Worm (Caenorhabditis elegans): ENCODE results near the gene klc-1.

klc-1 gene

ce11 chrIV:11083609-11084008 lies at the start of gene klc-1:
Gene klc-1, plus strand, starts transcription at chrIV:11083735.
- TF ChIP-seq W03F9.2 (tag; optimal IDR thresholded peaks at IDR 0.05), result no peak

DNA sequence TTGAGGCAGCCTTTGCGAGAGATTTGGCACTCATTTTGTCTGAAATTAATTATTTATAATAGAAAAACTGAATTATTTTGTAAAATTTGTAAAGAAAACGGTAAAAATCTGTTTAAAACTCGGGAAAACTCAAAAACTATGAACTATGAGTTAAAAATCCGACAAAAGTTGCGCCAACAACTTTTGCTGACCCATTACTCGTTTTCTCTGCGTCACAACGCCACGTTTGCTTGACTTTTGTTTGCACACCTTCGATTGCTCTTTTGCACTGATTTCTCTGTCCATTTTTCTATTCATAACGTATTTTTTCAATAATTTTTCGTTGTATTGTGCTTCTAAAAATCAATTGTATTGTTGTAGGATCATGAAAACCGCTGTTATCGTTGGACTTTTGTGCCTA lies 47.3 kb upstream of the klc-1 start, which contains the start of gene fkb-1:
TSS of gene fkb-1 (plus strand) at position 361 of the 400 bp plus-strand sequence.
- TF ChIP-seq dao-5 (tag; optimal IDR thresholded peaks at IDR 0.05) (no peak), him-1 (tag; optimal IDR thresholded peaks at IDR 0.05) (no peak), W03F9.2 (tag; optimal IDR thresholded peaks at IDR 0.05) (peak; percentile 71)

DNA sequence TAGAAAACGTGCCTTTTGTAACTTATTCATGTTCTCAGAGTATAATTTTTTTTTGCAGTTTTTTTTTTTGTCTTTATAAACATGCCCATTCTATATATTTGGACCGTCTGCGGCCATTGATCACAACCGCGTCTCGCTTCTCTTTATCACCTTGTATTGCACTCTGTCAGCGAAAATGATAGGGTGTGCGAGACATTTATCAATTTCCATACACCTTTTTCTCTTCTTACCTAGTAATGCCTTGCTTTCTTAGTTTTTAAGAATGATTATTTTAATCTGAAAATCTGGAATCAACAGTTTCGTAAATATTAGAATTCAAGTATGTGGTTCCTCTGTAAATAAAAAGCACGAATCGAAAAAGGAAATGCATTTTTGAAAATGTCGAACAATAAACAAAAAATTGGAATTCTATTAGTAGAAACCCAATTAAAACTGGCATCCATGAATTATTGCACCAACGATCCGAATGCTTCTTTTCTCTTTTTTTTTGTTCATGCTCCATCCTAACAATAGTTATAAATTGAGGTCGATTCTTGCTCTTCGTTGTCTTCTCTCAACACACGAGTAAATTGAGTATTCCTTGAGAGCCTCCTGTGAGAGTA lies 46.3 kb upstream of the klc-1 start:
- no peak for TF ChIP-seq W03F9.2 (tag; optimal IDR thresholded peaks at IDR 0.05)
- TF ChIP-seq dao-5 (tag; optimal IDR thresholded peaks at IDR 0.05), result no peak
- no peak for TF ChIP-seq him-1 (tag; optimal IDR thresholded peaks at IDR 0.05)

DNA sequence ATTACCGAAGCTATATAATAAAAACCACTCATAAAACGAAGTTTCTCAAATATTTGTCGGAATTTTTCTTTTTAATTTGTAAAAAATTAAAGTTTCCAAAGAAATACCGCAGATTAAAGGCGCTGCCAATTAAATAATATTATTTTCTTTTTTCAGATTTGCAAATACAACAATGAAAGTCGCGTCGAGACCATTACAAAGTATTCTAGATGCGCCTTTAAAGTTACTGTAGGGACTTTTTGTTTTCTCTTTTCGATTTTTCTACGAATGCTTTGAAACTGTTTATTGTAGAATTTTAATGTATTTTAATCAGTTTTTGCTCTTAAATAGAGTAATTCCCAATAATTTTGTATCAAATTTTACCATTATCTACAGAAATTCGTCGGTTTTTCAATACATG lies 45.3 kb upstream of the klc-1 start:
- no peak for TF ChIP-seq him-1 (tag; optimal IDR thresholded peaks at IDR 0.05)
- TF ChIP-seq W03F9.2 (tag; optimal IDR thresholded peaks at IDR 0.05), result no peak

- TF ChIP-seq W03F9.2 (tag; optimal IDR thresholded peaks at IDR 0.05) (no peak), him-1 (tag; optimal IDR thresholded peaks at IDR 0.05) (no peak), dao-5 (tag; optimal IDR thresholded peaks at IDR 0.05) (no peak)
Observed at ce11 chrIV:11038618-11038664, 45.1 kb upstream of the klc-1 start, which contains the start of gene kdin-1. Gene kdin-1, plus strand, starts transcription at chrIV:11038655.

ce11 chrIV:11038665-11039064 lies 44.9 kb upstream of the klc-1 start:
- TF ChIP-seq him-1 (tag; optimal IDR thresholded peaks at IDR 0.05) (no peak), dao-5 (tag; optimal IDR thresholded peaks at IDR 0.05) (no peak), W03F9.2 (tag; optimal IDR thresholded peaks at IDR 0.05) (no peak)

DNA sequence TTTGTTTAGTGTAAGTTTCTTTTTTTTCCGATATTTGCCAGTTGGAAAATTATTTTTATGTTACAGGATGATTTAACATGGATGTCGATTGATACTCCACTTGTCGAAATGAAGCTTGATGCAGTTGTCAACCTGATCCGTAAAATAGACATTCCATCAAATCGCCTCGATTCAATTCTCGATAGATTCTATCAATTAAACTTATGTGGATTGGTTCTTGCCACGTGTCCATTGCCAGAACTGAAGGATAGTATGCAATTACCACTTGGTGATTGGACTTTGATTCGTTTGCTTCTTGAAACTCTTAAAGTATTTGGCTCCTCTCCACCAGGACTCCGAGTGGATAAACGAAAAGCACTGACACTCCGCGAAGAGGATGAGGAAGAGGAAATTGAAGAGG lies 39.2 kb upstream of the klc-1 start:
- TF ChIP-seq W03F9.2 (tag; optimal IDR thresholded peaks at IDR 0.05), result no peak
- no peak for TF ChIP-seq dao-5 (tag; optimal IDR thresholded peaks at IDR 0.05)
- TF ChIP-seq him-1 (tag; optimal IDR thresholded peaks at IDR 0.05), result no peak

DNA sequence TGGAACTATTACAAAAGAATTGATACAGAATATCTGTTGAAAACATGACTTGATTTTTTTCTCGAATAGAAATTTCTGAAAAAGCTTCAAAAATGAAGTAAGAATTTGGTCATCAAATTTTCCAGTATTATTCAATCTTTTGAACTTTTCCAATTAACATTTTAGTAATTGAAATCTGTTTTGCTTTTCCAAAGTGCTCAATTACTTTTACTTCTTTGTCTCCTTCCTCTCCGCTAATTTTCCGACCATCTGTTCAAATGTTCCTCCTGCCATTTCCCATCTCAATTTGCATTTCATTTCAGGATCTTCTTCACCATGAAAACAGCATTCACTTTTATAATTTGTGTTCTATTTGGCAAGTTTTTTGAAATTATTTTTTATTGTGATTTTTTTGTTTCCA lies 34.7 kb upstream of the klc-1 start, which contains the start of gene F36H1.11:
TSS of gene F36H1.11 (plus strand) at position 301 of the 400 bp plus-strand sequence.
- no peak for TF ChIP-seq him-1 (tag; optimal IDR thresholded peaks at IDR 0.05)
- TF ChIP-seq dao-5 (tag; optimal IDR thresholded peaks at IDR 0.05), result no peak
- TF ChIP-seq W03F9.2 (tag; optimal IDR thresholded peaks at IDR 0.05), result no peak

ce11 chrIV:11049806-11050205 lies 33.7 kb upstream of the klc-1 start, which contains the start of gene F36H1.3:
Gene F36H1.3, plus strand, starts transcription at chrIV:11050128.
- TF ChIP-seq him-1 (tag; optimal IDR thresholded peaks at IDR 0.05) (no peak), dao-5 (tag; optimal IDR thresholded peaks at IDR 0.05) (no peak), W03F9.2 (tag; optimal IDR thresholded peaks at IDR 0.05) (no peak)

- TF ChIP-seq W03F9.2 (tag; optimal IDR thresholded peaks at IDR 0.05) (no peak), dao-5 (tag; optimal IDR thresholded peaks at IDR 0.05) (no peak), him-1 (tag; optimal IDR thresholded peaks at IDR 0.05) (no peak)
Observed at ce11 chrIV:11051963-11052362, 31.6 kb upstream of the klc-1 start.

- TF ChIP-seq dao-5 (tag; optimal IDR thresholded peaks at IDR 0.05), result no peak
- no peak for TF ChIP-seq him-1 (tag; optimal IDR thresholded peaks at IDR 0.05)
- TF ChIP-seq W03F9.2 (tag; optimal IDR thresholded peaks at IDR 0.05), result no peak
Observed at ce11 chrIV:11053652-11054317, 29.8 kb upstream of the klc-1 start, which contains the start of the genes F36H1.12 and lin-3. Gene F36H1.12, minus strand, starts transcription at chrIV:11053702. Gene lin-3, plus strand, starts transcription at chrIV:11054308.

- no peak for TF ChIP-seq dao-5 (tag; optimal IDR thresholded peaks at IDR 0.05)
- no peak for TF ChIP-seq him-1 (tag; optimal IDR thresholded peaks at IDR 0.05)
- TF ChIP-seq W03F9.2 (tag; optimal IDR thresholded peaks at IDR 0.05), result no peak
Observed at ce11 chrIV:11062984-11063613, 20.4 kb upstream of the klc-1 start.

ce11 chrIV:11063962-11064361 lies 19.6 kb upstream of the klc-1 start, which contains the start of gene ttr-16:
Gene ttr-16, minus strand, starts transcription at chrIV:11064137.
- TF ChIP-seq dao-5 (tag; optimal IDR thresholded peaks at IDR 0.05), result no peak

DNA sequence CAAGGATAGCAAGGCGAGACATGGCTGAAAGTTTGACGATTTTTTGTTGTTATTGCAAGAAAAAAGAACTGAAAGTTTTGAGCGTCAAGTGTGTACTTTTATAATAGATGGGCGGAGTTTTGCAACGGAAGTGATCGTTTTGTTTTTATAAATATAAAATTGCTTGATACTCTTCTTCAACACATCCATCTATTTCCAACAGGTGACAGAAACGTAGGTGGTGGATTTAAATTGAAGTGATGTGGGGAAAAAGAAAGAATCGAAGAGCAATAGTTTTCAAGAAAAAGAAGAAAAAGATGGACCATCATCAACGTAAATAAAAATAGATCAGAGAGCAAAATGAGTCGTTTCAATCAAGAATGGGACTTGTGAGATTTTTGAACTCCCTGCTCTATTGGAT lies 16.5 kb upstream of the klc-1 start, which contains the start of gene ttr-17:
TSS of gene ttr-17 (minus strand) at position 24 of the 400 bp plus-strand sequence.
- TF ChIP-seq dao-5 (tag; optimal IDR thresholded peaks at IDR 0.05) (no peak), him-1 (tag; optimal IDR thresholded peaks at IDR 0.05) (no peak), W03F9.2 (tag; optimal IDR thresholded peaks at IDR 0.05) (no peak)

- no peak for TF ChIP-seq dao-5 (tag; optimal IDR thresholded peaks at IDR 0.05)
- TF ChIP-seq W03F9.2 (tag; optimal IDR thresholded peaks at IDR 0.05), result no peak
- TF ChIP-seq him-1 (tag; optimal IDR thresholded peaks at IDR 0.05), result no peak
Observed at ce11 chrIV:11068314-11068713, 15.2 kb upstream of the klc-1 start.
